Fruit fly (Drosophila melanogaster) whole organism, embryonic: ENCODE data around the gene VhaSFD.
A peak's percentile ranks its signal among the peaks of the same experiment; 100 is the strongest.

Experiments
- Aef1 ChIP-seq: fragments of 200-800 bp; sonication (Bioruptor generic); IDR thresholded peaks from 3 replicates; pipeline ENCODE4 v1.3.6; 2022; ENCODE audit warnings: missing biosample characterization, missing genetic modification characterization
- CG10321 ChIP-seq: fragments of 200-800 bp; sonication (Bioruptor generic); IDR thresholded peaks from 2 replicates; pipeline ENCODE4 v1.3.6; 2022; ENCODE audit warnings: missing biosample characterization, missing genetic modification characterization
- CG11504 ChIP-seq: fragments of 200-800 bp; sonication (Bioruptor generic); optimal IDR thresholded peaks from 3 replicates; lab custom pipeline; 2019; ENCODE audit warnings: missing biosample characterization, mild to moderate bottlenecking, missing genetic modification characterization, moderate library complexity
- CG12942 ChIP-seq: fragments of 200-800 bp; sonication (Bioruptor generic); optimal IDR thresholded peaks from 3 replicates; lab custom pipeline; 2016; ENCODE audit warnings: missing biosample characterization, missing genetic modification characterization
- CG13775 ChIP-seq: fragments of 200-800 bp; sonication (Bioruptor generic); optimal IDR thresholded peaks from 3 replicates; lab custom pipeline; 2017; ENCODE audit warnings: missing biosample characterization, mild to moderate bottlenecking, missing genetic modification characterization
- CG13894 ChIP-seq: fragments of 200-800 bp; sonication (Bioruptor generic); optimal IDR thresholded peaks from 3 replicates; lab custom pipeline; 2018; ENCODE audit warnings: missing biosample characterization, mild to moderate bottlenecking, missing genetic modification characterization, moderate library complexity
- CG14441 ChIP-seq: fragments of 200-800 bp; sonication (Bioruptor generic); IDR thresholded peaks from 2 replicates; pipeline ENCODE4 v1.3.6; 2022; ENCODE audit warnings: missing biosample characterization, missing genetic modification characterization
- CG15269 ChIP-seq: fragments of 200-800 bp; sonication (Bioruptor generic); optimal IDR thresholded peaks from 2 replicates; lab custom pipeline; 2018; ENCODE audit warnings: missing biosample characterization, mild to moderate bottlenecking, missing genetic modification characterization, moderate library complexity
- CG17802 ChIP-seq: fragments of 200-800 bp; sonication (Bioruptor generic); optimal IDR thresholded peaks from 2 replicates; lab custom pipeline; 2018; ENCODE audit warnings: missing biosample characterization, mild to moderate bottlenecking, missing genetic modification characterization, moderate library complexity
- CG17912 ChIP-seq: fragments of 200-800 bp; sonication (Bioruptor generic); optimal IDR thresholded peaks from 2 replicates; lab custom pipeline; 2018; ENCODE audit warnings: missing biosample characterization, mild to moderate bottlenecking, missing genetic modification characterization
- CG18011 ChIP-seq: fragments of 200-800 bp; sonication (Bioruptor generic); optimal IDR thresholded peaks from 2 replicates; lab custom pipeline; 2017; ENCODE audit warnings: missing biosample characterization, missing genetic modification characterization, mild to moderate bottlenecking, moderate library complexity, missing genotype
- CG2678 ChIP-seq: fragments of 200-800 bp; sonication (Bioruptor generic); optimal IDR thresholded peaks from 3 replicates; lab custom pipeline; 2019; ENCODE audit warnings: missing biosample characterization, mild to moderate bottlenecking, missing genetic modification characterization, moderate library complexity
- CG2875 ChIP-seq: fragments of 200-800 bp; sonication (Bioruptor generic); optimal IDR thresholded peaks from 2 replicates; lab custom pipeline; 2017; ENCODE audit warnings: missing biosample characterization, mild to moderate bottlenecking, missing genetic modification characterization, missing genetic modification reagents
- CG30403 ChIP-seq: fragments of 200-800 bp; sonication (Bioruptor generic); optimal IDR thresholded peaks from 3 replicates; lab custom pipeline; 2016; ENCODE audit warnings: missing biosample characterization, missing genetic modification characterization
- CG32772 ChIP-seq: fragments of 200-800 bp; sonication (Bioruptor generic); IDR thresholded peaks from 2 replicates; pipeline ENCODE4 v1.3.6; 2022; ENCODE audit warnings: missing biosample characterization, missing genetic modification characterization
- CG3407 ChIP-seq: fragments of 200-800 bp; sonication (Bioruptor generic); optimal IDR thresholded peaks from 2 replicates; lab custom pipeline; 2018; ENCODE audit warnings: missing biosample characterization, mild to moderate bottlenecking, missing genetic modification characterization
- CG4328 ChIP-seq: fragments of 200-800 bp; sonication (Bioruptor generic); optimal IDR thresholded peaks from 3 replicates; lab custom pipeline; 2017; ENCODE audit warnings: missing biosample characterization, missing genetic modification reagents, missing genetic modification characterization
- CG6254 ChIP-seq: fragments of 200-800 bp; sonication (Bioruptor generic); optimal IDR thresholded peaks from 3 replicates; lab custom pipeline; 2017; ENCODE audit warnings: mild to moderate bottlenecking, missing biosample characterization, missing genetic modification reagents, missing genetic modification characterization
- CG7556 ChIP-seq: fragments of 200-800 bp; sonication (Bioruptor generic); optimal IDR thresholded peaks from 2 replicates; lab custom pipeline; 2017; ENCODE audit warnings: missing biosample characterization, mild to moderate bottlenecking, missing genetic modification characterization
- CG7839 ChIP-seq: fragments of 200-800 bp; sonication (Bioruptor generic); optimal IDR thresholded peaks from 3 replicates; lab custom pipeline; 2018; ENCODE audit warnings: missing biosample characterization, mild to moderate bottlenecking, missing genetic modification characterization, moderate library complexity
- CG7963 ChIP-seq: fragments of 200-800 bp; sonication (Bioruptor generic); IDR thresholded peaks from 3 replicates; pipeline ENCODE4 v1.3.6; 2022; ENCODE audit warnings: missing biosample characterization, missing genetic modification characterization; ENCODE audit not compliant: partially characterized antibody
- CG9215 ChIP-seq: fragments of 200-800 bp; sonication (Bioruptor generic); IDR thresholded peaks from 2 replicates; pipeline ENCODE4 v1.3.6; 2022; ENCODE audit warnings: missing biosample characterization, missing genetic modification characterization
- Camta ChIP-seq: fragments of 200-800 bp; sonication (Bioruptor generic); optimal IDR thresholded peaks from 2 replicates; lab custom pipeline; 2016; ENCODE audit warnings: missing biosample characterization, missing genetic modification characterization
- Dip3 ChIP-seq: fragments of 200-800 bp; sonication (Bioruptor generic); optimal IDR thresholded peaks from 3 replicates; lab custom pipeline; 2016; ENCODE audit warnings: missing biosample characterization, missing genetic modification characterization
- Fer2 ChIP-seq: fragments of 200-800 bp; sonication (Bioruptor generic); optimal IDR thresholded peaks from 2 replicates; lab custom pipeline; 2018; ENCODE audit warnings: missing biosample characterization, mild to moderate bottlenecking, missing genetic modification characterization, moderate library complexity
- GATAe ChIP-seq: fragments of 200-800 bp; sonication (Bioruptor generic); conservative IDR thresholded peaks from 2 replicates; pipeline ENCODE4 v1.3.6; 2022; ENCODE audit warnings: missing biosample characterization, missing genetic modification characterization
- Gsc ChIP-seq: fragments of 200-800 bp; sonication (Bioruptor generic); IDR thresholded peaks from 2 replicates; pipeline ENCODE4 v1.3.6; 2022; ENCODE audit warnings: missing biosample characterization, missing genetic modification characterization
- Hr3 ChIP-seq: fragments of 200-800 bp; sonication (Bioruptor generic); optimal IDR thresholded peaks from 3 replicates; lab custom pipeline; 2016; ENCODE audit warnings: missing biosample characterization, missing genetic modification characterization
- Lim3 ChIP-seq: fragments of 200-800 bp; sonication (Bioruptor generic); IDR thresholded peaks from 2 replicates; pipeline ENCODE4 v1.3.6; 2022; ENCODE audit warnings: missing biosample characterization, missing genetic modification characterization
- Oli ChIP-seq: fragments of 200-800 bp; sonication (Bioruptor generic); optimal IDR thresholded peaks from 2 replicates; lab custom pipeline; 2018; ENCODE audit warnings: missing biosample characterization, mild to moderate bottlenecking, missing genetic modification characterization, moderate library complexity
- Optix ChIP-seq: fragments of 200-800 bp; sonication (Bioruptor generic); IDR thresholded peaks from 3 replicates; pipeline ENCODE4 v1.3.6; 2022; ENCODE audit warnings: missing biosample characterization, missing genetic modification characterization
- Ptx1 ChIP-seq: fragments of 200-800 bp; sonication (Bioruptor generic); IDR thresholded peaks from 2 replicates; pipeline ENCODE4 v1.3.6; 2022; ENCODE audit warnings: missing biosample characterization, missing genetic modification characterization
- Sin3A ChIP-seq: fragments of >200 bp; optimal IDR thresholded peaks from 2 replicates; lab custom pipeline; 2018
- Sox100B ChIP-seq: fragments of 200-800 bp; sonication (Bioruptor generic); optimal IDR thresholded peaks from 3 replicates; lab custom pipeline; 2018; ENCODE audit warnings: missing biosample characterization, mild to moderate bottlenecking, missing genetic modification characterization
- Tbp ChIP-seq: fragments of >200 bp; optimal IDR thresholded peaks from 2 replicates; lab custom pipeline; 2018; ENCODE audit warnings: missing biosample characterization, missing genetic modification characterization
- Xbp1 ChIP-seq: fragments of 200-800 bp; sonication (Bioruptor generic); optimal IDR thresholded peaks from 3 replicates; lab custom pipeline; 2016; ENCODE audit warnings: missing biosample characterization, mild to moderate bottlenecking, missing genetic modification characterization
- abd-A ChIP-seq: fragments of 200-800 bp; sonication (Bioruptor generic); optimal IDR thresholded peaks from 3 replicates; lab custom pipeline; 2019; ENCODE audit warnings: missing biosample characterization, mild to moderate bottlenecking, missing genetic modification characterization, moderate library complexity
- ase ChIP-seq: fragments of 200-800 bp; sonication (Bioruptor generic); IDR thresholded peaks from 3 replicates; pipeline ENCODE4 v1.3.6; 2022; ENCODE audit warnings: missing biosample characterization, missing genetic modification characterization
- bigmax ChIP-seq: fragments of 200-800 bp; sonication (Bioruptor generic); optimal IDR thresholded peaks from 2 replicates; lab custom pipeline; 2018; ENCODE audit warnings: missing biosample characterization, mild to moderate bottlenecking, missing genetic modification characterization
- bowl ChIP-seq: fragments of 200-800 bp; sonication (Bioruptor generic); IDR thresholded peaks from 2 replicates; pipeline ENCODE4 v1.3.6; 2022; ENCODE audit warnings: missing biosample characterization, missing genetic modification characterization
- cato ChIP-seq: fragments of 200-800 bp; sonication (Bioruptor generic); optimal IDR thresholded peaks from 2 replicates; lab custom pipeline; 2016; ENCODE audit warnings: missing biosample characterization, missing genetic modification characterization, borderline replicate concordance
- cg ChIP-seq: fragments of 200-800 bp; sonication (Bioruptor generic); optimal IDR thresholded peaks from 3 replicates; lab custom pipeline; 2019; ENCODE audit warnings: missing biosample characterization, mild to moderate bottlenecking, missing genetic modification characterization, moderate library complexity
- ci ChIP-seq: fragments of 200-800 bp; sonication (Bioruptor generic); IDR thresholded peaks from 3 replicates; pipeline ENCODE4 v1.3.6; 2022; ENCODE audit warnings: missing biosample characterization, missing genetic modification characterization
- mam ChIP-seq: fragments of 200-800 bp; sonication (Bioruptor generic); optimal IDR thresholded peaks from 3 replicates; lab custom pipeline; 2016; ENCODE audit warnings: missing biosample characterization, missing genetic modification characterization
- otp ChIP-seq: fragments of 200-800 bp; sonication (Bioruptor generic); IDR thresholded peaks from 3 replicates; pipeline ENCODE4, ENCODE4 v1.3.6; 2022; ENCODE audit warnings: missing biosample characterization, missing genetic modification characterization
- sim ChIP-seq: fragments of 200-800 bp; sonication (Bioruptor generic); IDR thresholded peaks from 2 replicates; pipeline ENCODE4 v1.3.6; 2022; ENCODE audit warnings: missing biosample characterization, missing genetic modification characterization
- sna ChIP-seq: fragments of 200-800 bp; sonication (Bioruptor generic); IDR thresholded peaks from 2 replicates; pipeline ENCODE4 v1.3.6; 2022; ENCODE audit warnings: missing biosample characterization, missing genetic modification characterization; ENCODE audit not compliant: partially characterized antibody
- sob ChIP-seq: fragments of 200-800 bp; sonication (Bioruptor generic); IDR thresholded peaks from 2 replicates; pipeline ENCODE4 v1.3.6; 2022; ENCODE audit warnings: missing biosample characterization, missing genetic modification characterization
- trem ChIP-seq: fragments of 200-800 bp; optimal IDR thresholded peaks from 3 replicates; lab custom pipeline; 2019; ENCODE audit warnings: missing biosample characterization, mild to moderate bottlenecking, missing genetic modification characterization, moderate library complexity
- trh ChIP-seq: fragments of 200-800 bp; sonication (Bioruptor generic); optimal IDR thresholded peaks from 2 replicates; lab custom pipeline; 2016; ENCODE audit warnings: missing biosample characterization, missing genetic modification characterization

VhaSFD gene

dm6 chr2L:16719643-16720515, 7.7 kb downstream of the VhaSFD start, which contains the start of gene Cyt-c-p (continued):
- TF ChIP-seq CG13775 (GFP tag; lab: Kevin White, UChicago) (peak; percentile 6), Fer2 (no peak), CG7963 (GFP tag; lab: Robert Waterston, UW) (no peak), CG30403 (GFP tag; lab: Kevin White, UChicago) (no peak), CG32772 (GFP tag; lab: Robert Waterston, UW) (no peak), CG12942 (GFP tag; lab: Kevin White, UChicago) (no peak), CG2678 (tag; lab: Kevin White, UChicago) (peak; percentile 38), CG13894 (tag; lab: Kevin White, UChicago) (peak; percentile 75), Sox100B (GFP tag; lab: Kevin White, UChicago) (no peak), CG2875 (peak; percentile 4), Tbp (GFP tag; lab: Kevin White, UChicago) (no peak), sob (peak; percentile 54; the same call in 1 of the 2 replicates), CG10321 (GFP tag; lab: Robert Waterston, UW) (peak; percentile 11; the same call in 1 of the 2 replicates), Dip3 (GFP tag; lab: Kevin White, UChicago) (no peak), cg (GFP tag; lab: Kevin White, UChicago) (no peak), CG17912 (GFP tag; lab: Kevin White, UChicago) (no peak), Lim3 (GFP tag; lab: Robert Waterston, UW) (no peak), CG18011 (peak; percentile 99), Oli (no peak), CG3407 (no peak), CG17802 (tag; lab: Kevin White, UChicago) (no peak), sim (GFP tag; lab: Robert Waterston, UW) (no peak), Xbp1 (GFP tag; lab: Kevin White, UChicago) (no peak), CG15269 (tag; lab: Kevin White, UChicago) (no peak), cato (GFP tag; lab: Kevin White, UChicago) (no peak), CG14441 (GFP tag; lab: Robert Waterston, UW) (no peak), bigmax (no peak), otp (GFP tag; lab: Robert Waterston, UW) (no peak), trh (GFP tag; lab: Kevin White, UChicago) (no peak), ase (GFP tag; lab: Robert Waterston, UW) (no peak), Ptx1 (GFP tag; lab: Robert Waterston, UW) (no peak), CG4328 (GFP tag; lab: Kevin White, UChicago) (no peak), CG9215 (GFP tag; lab: Robert Waterston, UW) (no peak), Camta (GFP tag; lab: Kevin White, UChicago) (no peak), CG7556 (GFP tag; lab: Kevin White, UChicago) (peak; percentile 22), ci (peak; percentile 27; the same call in 1 of the 3 replicates), bowl (GFP tag; lab: Robert Waterston, UW) (no peak), CG6254 (no peak), Sin3A (peak; percentile 91), Aef1 (GFP tag; lab: Robert Waterston, UW) (no peak), CG7839 (tag; lab: Kevin White, UChicago) (no peak), GATAe (GFP tag; lab: Robert Waterston, UW) (no peak), CG11504 (tag; lab: Kevin White, UChicago) (peak; percentile 44), sna (0 out of 2 replicates have a peak, but pooled peaks have one; percentile 41), trem (tag; lab: Kevin White, UChicago) (peak; percentile 76), Gsc (GFP tag; lab: Robert Waterston, UW) (no peak), Hr3 (GFP tag; lab: Kevin White, UChicago) (no peak), Optix (no peak), abd-A (tag; lab: Kevin White, UChicago) (peak; percentile 94), mam (GFP tag; lab: Kevin White, UChicago) (peak; percentile 19)
